Worm (Caenorhabditis elegans): ENCODE data around the gene ZK856.6.

DNA sequence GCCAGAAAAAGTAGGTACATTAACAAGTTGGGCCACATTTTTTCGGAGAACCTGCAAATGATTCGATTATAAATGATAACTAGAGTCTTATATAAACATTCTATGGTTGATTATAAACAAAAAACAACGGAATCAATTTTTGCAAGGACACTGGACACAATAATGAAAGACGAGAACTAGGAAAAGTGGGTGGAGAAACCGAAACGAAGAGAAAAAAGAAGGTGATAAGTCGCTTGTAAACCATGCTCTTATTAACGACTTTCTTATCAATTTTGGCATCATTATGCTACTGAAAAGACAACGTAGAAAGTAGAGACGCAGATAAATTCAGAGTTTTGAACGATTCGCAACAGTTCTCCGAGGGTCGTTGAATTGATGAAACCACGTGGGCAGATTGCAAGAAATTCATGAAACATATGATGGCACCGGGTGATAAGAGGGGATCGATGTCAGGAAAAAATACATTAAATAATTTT, 8.4 kb upstream of the ZK856.6 start, which contains the start of gene ZK856.5:
- TF ChIP-seq nhr-11 (tag; optimal IDR thresholded peaks at IDR 0.05) (no peak), mdl-1 (tag; optimal IDR thresholded peaks at IDR 0.05) (no peak), R02D3.7 (tag; optimal IDR thresholded peaks at IDR 0.05) (no peak), ceh-82 (tag; optimal IDR thresholded peaks at IDR 0.05) (no peak), zag-1 (tag; optimal IDR thresholded peaks at IDR 0.05) (no peak), mml-1 (tag; optimal IDR thresholded peaks at IDR 0.05) (no peak), elt-3 (tag; optimal IDR thresholded peaks at IDR 0.05) (no peak), nhr-25 (tag; optimal IDR thresholded peaks at IDR 0.05) (no peak), unc-62 (GFP tag; optimal IDR thresholded peaks at IDR 0.05) (no peak), nhr-67 (tag; optimal IDR thresholded peaks at IDR 0.05) (no peak), nhr-77 (tag; optimal IDR thresholded peaks at IDR 0.05) (no peak), aly-2 (tag; optimal IDR thresholded peaks at IDR 0.05) (no peak), pqm-1 (tag; optimal IDR thresholded peaks at IDR 0.05) (peak; percentile 94)

All from whole organism, L3 larva.